Fruit fly (Drosophila melanogaster): Measurements from ENCODE around the gene Bre1.
A peak's percentile ranks its signal among the peaks of the same experiment; 100 is the strongest.

DNA sequence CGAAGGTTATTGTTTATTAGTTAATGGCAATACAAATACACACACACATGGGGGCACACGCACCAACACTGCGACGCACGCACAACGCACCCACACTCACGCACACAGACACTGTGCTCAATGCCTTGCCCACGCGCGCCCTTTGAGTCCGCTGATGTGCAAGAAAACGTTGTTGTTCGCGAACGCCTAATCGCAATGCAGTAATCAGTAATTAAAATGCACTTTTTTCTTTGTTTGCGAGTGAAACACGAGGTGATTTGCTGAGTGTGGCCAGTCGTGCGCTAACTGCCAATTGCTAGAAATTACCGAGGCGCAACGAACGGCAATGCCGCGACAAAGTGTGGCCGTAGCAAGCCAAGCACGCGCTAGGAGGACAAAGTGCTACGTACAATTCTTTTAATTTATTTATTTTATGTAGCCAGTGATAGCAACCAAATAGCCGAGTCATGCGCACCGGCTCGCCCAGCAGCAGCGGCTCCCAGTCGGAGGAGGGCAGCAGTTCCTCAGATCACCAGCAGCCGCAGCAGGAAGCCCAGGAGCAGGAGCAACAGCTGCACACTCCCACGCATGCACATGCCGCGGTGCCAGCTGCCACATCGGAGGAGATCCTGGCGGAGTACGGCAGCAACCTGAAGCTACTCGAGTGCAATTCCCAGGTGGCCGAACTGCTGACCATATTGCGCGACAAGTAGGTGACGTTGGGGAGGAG, 16.8 kb upstream of the Bre1 start, which contains the start of the genes S6k and kri:
- TF ChIP-seq CG8478 (optimal IDR thresholded peaks at IDR 0.05) = no peak
- peak; percentile 0 to 18 for TF ChIP-seq CTCF (optimal IDR thresholded peaks at IDR 0.05)
